Fruit fly (Drosophila melanogaster): ENCODE data around the gene CG8568.

DNA sequence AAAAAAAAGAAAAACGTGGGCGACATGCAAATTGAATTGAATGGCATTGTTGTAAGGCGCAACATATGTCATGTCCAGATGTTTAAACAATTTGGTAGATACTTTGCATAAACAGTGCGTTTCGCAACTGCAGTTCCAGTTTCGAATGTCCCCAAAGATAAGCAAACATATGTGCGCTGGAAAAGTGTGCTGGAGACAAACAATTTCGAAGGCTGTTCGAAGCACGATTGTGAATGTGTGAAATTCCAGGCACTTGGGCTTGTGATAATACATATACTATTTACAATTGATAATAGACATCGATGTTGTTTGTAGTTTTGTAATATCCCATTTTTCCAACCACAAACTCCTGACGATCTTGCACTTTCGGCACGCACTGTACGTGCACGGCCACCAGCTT is 30.5 kb upstream of the CG8568 start:
- TF ChIP-seq CG8478 (optimal IDR thresholded peaks at IDR 0.05) (no peak), EcR (GFP tag; optimal IDR thresholded peaks at IDR 0.05) (no peak), usp (GFP tag; optimal IDR thresholded peaks at IDR 0.05) (no peak), Dll (optimal IDR thresholded peaks at IDR 0.05) (no peak), psq (optimal IDR thresholded peaks at IDR 0.05) (no peak), pan (optimal IDR thresholded peaks at IDR 0.05) (no peak)
